Worm (Caenorhabditis elegans): ENCODE results near the gene selt-1.2.

The selt-1.2 gene

DNA sequence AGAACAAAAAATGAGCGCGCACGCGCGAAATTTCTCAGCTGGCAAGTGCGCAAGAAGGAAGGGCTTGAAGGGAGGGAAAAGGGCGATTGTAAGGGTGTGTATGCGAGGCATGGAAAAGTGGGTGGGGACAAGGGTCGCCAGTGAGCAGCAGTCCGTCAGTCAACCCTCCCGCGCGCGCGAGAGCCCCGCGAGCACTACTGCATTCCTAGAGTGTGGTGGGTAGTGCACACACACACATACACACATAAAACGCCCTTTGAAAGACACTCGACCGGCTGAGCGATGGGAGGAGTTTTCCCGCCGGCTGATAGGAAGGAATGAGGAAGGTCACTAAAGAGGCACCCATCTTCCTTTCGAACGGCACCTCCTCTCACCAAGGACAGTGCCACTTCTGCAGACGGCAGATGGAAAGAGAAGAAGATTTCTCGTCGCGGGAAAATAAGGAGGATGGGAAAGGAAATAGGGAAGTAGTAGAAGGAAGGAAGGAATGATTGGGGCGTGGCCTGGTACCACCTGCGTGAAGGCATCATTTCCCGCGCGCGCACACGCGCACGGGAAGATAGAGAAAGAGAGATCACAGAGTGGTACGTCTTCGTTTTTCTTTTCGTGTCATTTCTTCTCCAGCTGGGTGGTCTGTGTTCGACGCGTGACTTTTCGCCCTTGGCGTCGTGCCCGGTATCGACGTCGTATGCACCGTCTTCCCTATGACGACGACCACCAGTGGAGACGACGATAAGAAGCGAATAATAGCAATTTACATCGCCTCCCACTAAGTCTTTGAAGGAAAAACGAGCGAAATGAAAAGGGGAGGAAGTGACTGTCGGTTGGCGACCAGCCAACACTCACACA lies 30.1 kb downstream of the selt-1.2 start:
- no peak for TF ChIP-seq snpc-4 (tag; optimal IDR thresholded peaks at IDR 0.05)
- peak; percentile 63 for TF ChIP-seq mdl-1 (tag; optimal IDR thresholded peaks at IDR 0.05)
- TF ChIP-seq nhr-25 (tag; optimal IDR thresholded peaks at IDR 0.05): peak; percentile 81
- TF ChIP-seq egl-5 (tag; optimal IDR thresholded peaks at IDR 0.05): no peak
- peak; percentile 57 for TF ChIP-seq jun-1 (tag; optimal IDR thresholded peaks at IDR 0.05)
- TF ChIP-seq pha-4 (tag; optimal IDR thresholded peaks at IDR 0.05): no peak
- peak; percentile 44 for TF ChIP-seq egl-27 (tag; optimal IDR thresholded peaks at IDR 0.05)
- no peak for TF ChIP-seq ceh-9 (tag; optimal IDR thresholded peaks at IDR 0.05)
- no peak for TF ChIP-seq eor-1 (tag; optimal IDR thresholded peaks at IDR 0.05)
- peak; percentile 34 for TF ChIP-seq tbx-2 (tag; optimal IDR thresholded peaks at IDR 0.05)
- no peak for TF ChIP-seq fos-1 (tag; optimal IDR thresholded peaks at IDR 0.05)
- TF ChIP-seq lsy-12 (tag; optimal IDR thresholded peaks at IDR 0.05): no peak
- TF ChIP-seq mml-1 (tag; optimal IDR thresholded peaks at IDR 0.05): no peak
- no peak for TF ChIP-seq nhr-77 (tag; optimal IDR thresholded peaks at IDR 0.05)
- TF ChIP-seq lin-39 (tag; optimal IDR thresholded peaks at IDR 0.05): peak; percentile 78
- no peak for TF ChIP-seq ama-1 (optimal IDR thresholded peaks at IDR 0.05)
- TF ChIP-seq ztf-4 (tag; optimal IDR thresholded peaks at IDR 0.05): peak; percentile 28
- TF ChIP-seq ceh-16 (tag; optimal IDR thresholded peaks at IDR 0.05): no peak
- peak; percentile 95 for TF ChIP-seq nhr-23 (tag; optimal IDR thresholded peaks at IDR 0.05)
- peak; percentile 96 for TF ChIP-seq nhr-43 (tag; optimal IDR thresholded peaks at IDR 0.05; ENCODE audit: poor library complexity, severe bottlenecking)
- no peak for TF ChIP-seq daf-12 (tag; optimal IDR thresholded peaks at IDR 0.05)
- TF ChIP-seq hmg-11 (tag; optimal IDR thresholded peaks at IDR 0.05): peak; percentile 33
- no peak for TF ChIP-seq nhr-67 (tag; optimal IDR thresholded peaks at IDR 0.05)
- TF ChIP-seq nhr-11 (tag; optimal IDR thresholded peaks at IDR 0.05): no peak
- no peak for TF ChIP-seq ceh-82 (tag; optimal IDR thresholded peaks at IDR 0.05)
- TF ChIP-seq nfya-1 (tag; optimal IDR thresholded peaks at IDR 0.05; ENCODE audit: insufficient read depth): no peak
- TF ChIP-seq nhr-12 (tag; optimal IDR thresholded peaks at IDR 0.05): no peak
- no peak for TF ChIP-seq nhr-76 (tag; optimal IDR thresholded peaks at IDR 0.05)
- TF ChIP-seq unc-62 (GFP tag; optimal IDR thresholded peaks at IDR 0.05): no peak
- no peak for TF ChIP-seq ZK546.5 (tag; optimal IDR thresholded peaks at IDR 0.05)
- no peak for TF ChIP-seq ceh-28 (tag; optimal IDR thresholded peaks at IDR 0.05)
- TF ChIP-seq elt-3 (tag; optimal IDR thresholded peaks at IDR 0.05): peak in 1 of 3 experiments; percentile 70
- TF ChIP-seq R02D3.7 (tag; optimal IDR thresholded peaks at IDR 0.05): no peak
- no peak for TF ChIP-seq elt-1 (tag; optimal IDR thresholded peaks at IDR 0.05)
- no peak for TF ChIP-seq fkh-10 (GFP tag; optimal IDR thresholded peaks at IDR 0.05)
- no peak for TF ChIP-seq pqm-1 (tag; optimal IDR thresholded peaks at IDR 0.05)
- TF ChIP-seq fkh-2 (tag; optimal IDR thresholded peaks at IDR 0.05): no peak
- no peak for TF ChIP-seq nhr-28 (tag; optimal IDR thresholded peaks at IDR 0.05)
- TF ChIP-seq sea-2 (GFP tag; optimal IDR thresholded peaks at IDR 0.05): no peak
- peak; percentile 5 for TF ChIP-seq skn-1 (tag; optimal IDR thresholded peaks at IDR 0.05)
- TF ChIP-seq zag-1 (tag; optimal IDR thresholded peaks at IDR 0.05): no peak
- TF ChIP-seq unc-39 (tag; optimal IDR thresholded peaks at IDR 0.05): no peak
- TF ChIP-seq aly-2 (tag; optimal IDR thresholded peaks at IDR 0.05): no peak
- no peak for TF ChIP-seq ztf-11 (tag; optimal IDR thresholded peaks at IDR 0.05)
- TF ChIP-seq nhr-237 (tag; optimal IDR thresholded peaks at IDR 0.05): no peak
- TF ChIP-seq elt-2 (tag; optimal IDR thresholded peaks at IDR 0.05): no peak
- TF ChIP-seq lin-15B (tag; optimal IDR thresholded peaks at IDR 0.05): no peak

All from whole organism, L3 larva.